Worm (Caenorhabditis elegans) whole organism, L2 larva: ENCODE measurements around the gene tbg-1.

Experiments
- lin-11 ChIP-seq: fragments of 150-350 bp; sonication (generic microtip); optimal IDR thresholded peaks from 2 replicates; lab custom pipeline; 2014; ENCODE audit warnings: missing biosample characterization, missing genetic modification characterization, inconsistent platforms, mixed read lengths
- nhr-11 ChIP-seq: fragments of 150-350 bp; optimal IDR thresholded peaks from 2 replicates; lab custom pipeline; 2014; ENCODE audit warnings: missing biosample characterization, missing genetic modification characterization
- nhr-25 ChIP-seq: fragments of 150-350 bp; sonication (generic microtip); optimal IDR thresholded peaks from 3 replicates; lab custom pipeline; 2014; ENCODE audit warnings: missing biosample characterization, missing genetic modification characterization
- nhr-77 ChIP-seq: fragments of 150-350 bp; optimal IDR thresholded peaks from 2 replicates; lab custom pipeline; 2014; ENCODE audit warnings: missing biosample characterization, missing genetic modification characterization
- zag-1 ChIP-seq: fragments of 150-350 bp; optimal IDR thresholded peaks from 2 replicates; lab custom pipeline; 2014; ENCODE audit warnings: missing biosample characterization, missing genetic modification characterization

ce11 chrIII:9646440-9647021 lies 17.6 kb upstream of the tbg-1 start:
- TF ChIP-seq lin-11 (tag; lab: Kevin White, UChicago) (no peak), zag-1 (tag; lab: Kevin White, UChicago) (no peak), nhr-77 (tag; lab: Kevin White, UChicago) (no peak), nhr-11 (tag; lab: Kevin White, UChicago) (no peak), nhr-25 (no peak)
